Worm (Caenorhabditis elegans): Measurements from ENCODE around the gene glb-20.

DNA sequence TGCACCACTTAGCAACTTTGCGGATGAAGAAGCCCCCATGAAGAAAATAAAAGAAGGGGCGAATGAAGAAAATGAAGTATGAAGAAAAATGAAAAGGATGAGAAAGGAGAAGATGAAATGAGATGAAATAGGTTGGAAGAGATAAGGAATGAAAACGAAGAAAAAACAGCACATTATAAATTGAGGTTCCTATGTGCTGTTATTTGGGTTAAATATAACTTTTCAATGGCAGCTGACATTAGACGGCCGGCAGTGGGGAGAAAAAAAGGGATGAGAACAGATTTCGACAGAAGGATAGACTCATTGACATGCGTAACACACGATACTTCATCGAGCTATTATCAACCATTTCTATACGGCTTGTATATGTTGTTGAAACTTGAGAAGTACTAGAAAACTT, 6.0 kb upstream of the glb-20 start:
- TF ChIP-seq aly-2 (tag; optimal IDR thresholded peaks at IDR 0.05): no peak
- TF ChIP-seq ceh-82 (tag; optimal IDR thresholded peaks at IDR 0.05): no peak
- TF ChIP-seq elt-1 (tag; optimal IDR thresholded peaks at IDR 0.05): no peak
- no peak for TF ChIP-seq unc-39 (tag; optimal IDR thresholded peaks at IDR 0.05)
- TF ChIP-seq snpc-4 (tag; optimal IDR thresholded peaks at IDR 0.05): no peak
- no peak for TF ChIP-seq zag-1 (tag; optimal IDR thresholded peaks at IDR 0.05)
- TF ChIP-seq nhr-28 (tag; optimal IDR thresholded peaks at IDR 0.05): no peak
